Worm (Caenorhabditis elegans): ENCODE results near the gene tag-30.

tag-30 gene

DNA sequence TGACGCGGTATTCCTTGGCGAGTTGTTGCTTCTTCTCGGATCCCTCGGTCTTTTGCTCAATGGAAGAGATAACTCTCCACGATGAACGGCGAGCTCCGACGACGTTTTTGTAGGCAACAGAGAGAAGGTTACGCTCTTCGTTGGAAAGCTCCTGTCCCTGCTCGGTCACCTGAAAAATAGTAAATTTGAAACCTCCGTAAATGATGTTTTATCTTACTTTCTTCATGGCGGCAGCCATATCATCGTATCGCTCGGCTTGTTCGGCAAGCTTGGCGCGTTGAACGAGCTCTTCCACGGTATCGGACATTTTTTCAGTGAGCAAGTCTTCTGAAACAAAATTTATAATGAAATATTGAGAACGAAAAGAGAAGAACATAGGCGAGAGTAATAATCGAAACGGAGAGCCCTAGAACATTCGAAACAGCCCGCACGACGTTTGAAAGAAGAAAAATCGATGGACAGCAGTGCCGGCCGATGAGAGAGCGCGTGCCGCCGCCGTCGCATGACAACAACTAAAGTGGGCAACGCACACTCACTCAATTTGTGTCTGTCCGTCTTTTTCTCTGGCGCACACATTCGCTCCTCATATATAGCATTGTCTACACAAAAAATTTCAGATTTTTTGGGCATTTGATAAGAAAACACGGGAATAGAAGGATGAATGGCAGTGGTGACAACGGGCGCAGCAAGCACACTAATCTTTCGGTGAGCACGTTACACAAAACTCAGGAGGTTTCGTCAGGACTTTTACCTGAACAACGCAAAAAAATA, 33.2 kb downstream of the tag-30 start, which contains the start of the genes par-5 and M117.3 (continued):
- TF ChIP-seq F52B5.7 (tag; optimal IDR thresholded peaks at IDR 0.05) (peak; percentile 26), egl-18 (GFP tag; IDR thresholded peaks at IDR 0.05) (0 out of 2 replicates have a peak, but pooled peaks have one; percentile 22), rec-8 (tag; optimal IDR thresholded peaks at IDR 0.05) (no peak), ceh-58 (GFP tag; IDR thresholded peaks at IDR 0.05) (no peak), attf-5 (GFP tag; optimal IDR thresholded peaks at IDR 0.05) (peak; percentile 88), F39B2.1 (GFP tag; IDR thresholded peaks at IDR 0.05) (no peak), dpff-1 (tag; optimal IDR thresholded peaks at IDR 0.05) (no peak), aptf-3 (GFP tag; IDR thresholded peaks at IDR 0.05) (no peak), Y95B8A.8 (GFP tag; IDR thresholded peaks at IDR 0.05) (peak; percentile 55; the same call in 1 of the 2 replicates), nfyb-1 (GFP tag; IDR thresholded peaks at IDR 0.05) (peak; percentile 90), egl-44 (GFP tag; IDR thresholded peaks at IDR 0.05) (peak; percentile 90), aptf-2 (GFP tag; conservative IDR thresholded peaks at IDR 0.05) (no peak), B0019.2 (GFP tag; conservative IDR thresholded peaks at IDR 0.05) (peak; percentile 40; the same call in 1 of the 2 replicates), chd-7 (tag; optimal IDR thresholded peaks at IDR 0.05) (peak; percentile 53), snpc-1.3 (tag; optimal IDR thresholded peaks at IDR 0.05; ENCODE audit: insufficient read depth) (no peak), zfh-2 (GFP tag; conservative IDR thresholded peaks at IDR 0.05) (peak; percentile 85), F33H1.4 (GFP tag; IDR thresholded peaks at IDR 0.05) (no peak; the same call in 1 of the 2 replicates), ets-4 (GFP tag; optimal IDR thresholded peaks at IDR 0.05) (peak; percentile 5), let-607 (tag; optimal IDR thresholded peaks at IDR 0.05) (peak; percentile 36 to 39), nhr-90 (tag; optimal IDR thresholded peaks at IDR 0.05) (peak; percentile 27), ztf-26 (tag; optimal IDR thresholded peaks at IDR 0.05) (peak; percentile 21), madf-10 (tag; optimal IDR thresholded peaks at IDR 0.05) (peak; percentile 64), F49E8.2 (tag; optimal IDR thresholded peaks at IDR 0.05; ENCODE audit: insufficient read depth) (no peak)

- TF ChIP-seq ztf-18 (tag; optimal IDR thresholded peaks at IDR 0.05) (no peak), tbx-9 (tag; optimal IDR thresholded peaks at IDR 0.05; ENCODE audit: borderline replicate concordance) (no peak), hrde-1 (tag; optimal IDR thresholded peaks at IDR 0.05; ENCODE audit: borderline replicate concordance) (peak; percentile 60), him-1 (tag; optimal IDR thresholded peaks at IDR 0.05) (no peak), B0035.1 (tag; optimal IDR thresholded peaks at IDR 0.05) (peak; percentile 8), egrh-3 (GFP tag; IDR thresholded peaks at IDR 0.05) (no peak), athp-1 (tag; optimal IDR thresholded peaks at IDR 0.05) (peak; percentile 79), hmg-1.2 (GFP tag; IDR thresholded peaks at IDR 0.05) (peak; percentile 42; the same call in 1 of the 2 replicates), snpc-3.4 (tag; optimal IDR thresholded peaks at IDR 0.05) (peak; percentile 64), T26A5.8 (tag; optimal IDR thresholded peaks at IDR 0.05) (no peak), attf-6 (GFP tag; IDR thresholded peaks at IDR 0.05) (peak; percentile 64), nhr-27 (tag; optimal IDR thresholded peaks at IDR 0.05) (no peak), madf-8 (GFP tag; conservative IDR thresholded peaks at IDR 0.05) (peak; percentile 31), mxl-1 (tag; optimal IDR thresholded peaks at IDR 0.05) (no peak), cebp-2 (GFP tag; IDR thresholded peaks at IDR 0.05) (0 out of 2 replicates have a peak, but pooled peaks have one; percentile 21), snpc-1.1 (tag; optimal IDR thresholded peaks at IDR 0.05; ENCODE audit: insufficient read depth) (no peak), egl-18 (GFP tag; IDR thresholded peaks at IDR 0.05) (no peak), dox-1 (GFP tag; IDR thresholded peaks at IDR 0.05) (0 out of 2 replicates have a peak, but pooled peaks have one; percentile 22), zfh-2 (GFP tag; conservative IDR thresholded peaks at IDR 0.05) (no peak), gei-17 (GFP tag; optimal IDR thresholded peaks at IDR 0.05) (no peak), Y53F4B.3 (GFP tag; IDR thresholded peaks at IDR 0.05) (no peak), mel-28 (tag; optimal IDR thresholded peaks at IDR 0.05; ENCODE audit: borderline replicate concordance) (no peak), B0336.3 (GFP tag; IDR thresholded peaks at IDR 0.05) (peak; percentile 72)
Measured at ce11 chrIV:11820067-11820913, 34.7 kb downstream of the tag-30 start.

Data from whole organism, young adult.